ENCODE assay signal across 1 fruit fly cellular context in genomic region chrX:10580459-10581103, dm6.
TF ChIP-seq lines count a peak whose summit lies in the region.

No protein-coding gene starts in this region.

TF ChIP-seq in whole organism, prepupa, 60 proteins besides CTCF, POLR2A, EP300 and RAD21 (continued from another document):
- no peak for TF ChIP-seq CG11762 (GFP tag; optimal IDR thresholded peaks at IDR 0.05; lab: Kevin White, UChicago; ENCODE audit: insufficient read depth)
- TF ChIP-seq fd59A (GFP tag; optimal IDR thresholded peaks at IDR 0.05; lab: Kevin White, UChicago) = peak; percentile 30
- peak; percentile 23 for TF ChIP-seq CG8632 (GFP tag; optimal IDR thresholded peaks at IDR 0.05; lab: Kevin White, UChicago)
- no peak for TF ChIP-seq fkh (GFP tag; optimal IDR thresholded peaks at IDR 0.05; lab: Kevin White, UChicago)
- TF ChIP-seq Sox15 (GFP tag; optimal IDR thresholded peaks at IDR 0.05; lab: Kevin White, UChicago) = no peak
- TF ChIP-seq CG8119 (GFP tag; IDR thresholded peaks at IDR 0.05; lab: Robert Waterston, UW) = no peak
- peak; percentile 1 for TF ChIP-seq lz (GFP tag; optimal IDR thresholded peaks at IDR 0.05; lab: Kevin White, UChicago)
- peak; percentile 3 for TF ChIP-seq CG6792 (GFP tag; optimal IDR thresholded peaks at IDR 0.05; lab: Kevin White, UChicago)
- no peak for TF ChIP-seq CG6854 (GFP tag; optimal IDR thresholded peaks at IDR 0.05; lab: Kevin White, UChicago)
- peak; percentile 15 for TF ChIP-seq dsx (GFP tag; optimal IDR thresholded peaks at IDR 0.05; lab: Kevin White, UChicago; ENCODE audit: poor library complexity, severe bottlenecking)
- TF ChIP-seq Gug (GFP tag; IDR thresholded peaks at IDR 0.05; lab: Robert Waterston, UW) = no peak
- peak; percentile 31 for TF ChIP-seq CG3919 (GFP tag; optimal IDR thresholded peaks at IDR 0.05; lab: Kevin White, UChicago)
- no peak for TF ChIP-seq fd85E (GFP tag; optimal IDR thresholded peaks at IDR 0.05; lab: Kevin White, UChicago)
- TF ChIP-seq CG1621 (tag; optimal IDR thresholded peaks at IDR 0.05; lab: Kevin White, UChicago) = peak; percentile 18
- TF ChIP-seq Hr38 (GFP tag; optimal IDR thresholded peaks at IDR 0.05; lab: Kevin White, UChicago) = no peak
- no peak for TF ChIP-seq vri (GFP tag; optimal IDR thresholded peaks at IDR 0.05; lab: Kevin White, UChicago)
